Worm (Caenorhabditis elegans): ENCODE measurements around the gene M03C11.3.

DNA sequence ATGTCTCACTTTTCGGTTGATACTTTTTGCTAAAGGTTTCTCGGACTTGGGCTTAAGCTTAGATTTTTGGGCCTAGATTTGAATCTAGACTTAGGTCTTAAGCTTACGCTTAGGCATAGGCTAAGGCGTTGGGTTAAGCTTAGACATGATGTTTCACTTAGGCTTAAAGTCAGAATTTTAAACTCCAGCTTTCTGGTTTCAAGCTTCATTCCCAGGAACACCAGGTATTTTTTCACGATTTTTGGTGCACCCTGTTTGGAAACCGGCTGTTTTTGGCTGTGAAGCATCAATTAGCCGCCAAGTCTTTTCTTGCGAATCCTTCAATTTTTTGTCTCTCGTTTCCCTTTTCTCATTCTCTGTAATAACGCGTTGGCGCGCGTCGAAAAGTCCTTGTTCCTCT, 31.0 kb upstream of the M03C11.3 start:
- TF ChIP-seq unc-39 (tag; optimal IDR thresholded peaks at IDR 0.05) (no peak), lsy-2 (tag; optimal IDR thresholded peaks at IDR 0.05) (no peak), elt-1 (tag; optimal IDR thresholded peaks at IDR 0.05) (no peak), crh-2 (tag; optimal IDR thresholded peaks at IDR 0.05) (no peak), C34F6.9 (tag; optimal IDR thresholded peaks at IDR 0.05) (no peak)
